Fruit fly (Drosophila melanogaster) S2 (cell line): Measurements from ENCODE around the gene Rab9Fa.

ENCODE experiments used
- CG8478 ChIP-seq: fragments of >200 bp; optimal IDR thresholded peaks from 2 replicates; lab custom pipeline; 2018
- CTCF ChIP-seq, 2 experiments: fragments of >200 bp; optimal IDR thresholded peaks; 2 replicates each; lab custom pipeline; 2018

The Rab9Fa gene

dm6 chrX:10922178-10922577 is 28.7 kb downstream of the Rab9Fa start:
- no peak for TF ChIP-seq CTCF (optimal IDR thresholded peaks at IDR 0.05; lab: Kevin White, UChicago)
- TF ChIP-seq CG8478 (lab: Kevin White, UChicago), result no peak

dm6 chrX:10921665-10922064 is 29.2 kb downstream of the Rab9Fa start:
- TF ChIP-seq CTCF (optimal IDR thresholded peaks at IDR 0.05; lab: Kevin White, UChicago), result no peak
- TF ChIP-seq CG8478 (lab: Kevin White, UChicago), result no peak

- TF ChIP-seq CG8478 (lab: Kevin White, UChicago) (no peak), CTCF (optimal IDR thresholded peaks at IDR 0.05; lab: Kevin White, UChicago) (no peak)
Measured at dm6 chrX:10912585-10912984, 38.2 kb downstream of the Rab9Fa start.

dm6 chrX:10906222-10906866 is 44.5 kb downstream of the Rab9Fa start:
- TF ChIP-seq CTCF (optimal IDR thresholded peaks at IDR 0.05; lab: Kevin White, UChicago) (no peak), CG8478 (lab: Kevin White, UChicago) (no peak)

- TF ChIP-seq CG8478 (lab: Kevin White, UChicago) (no peak), CTCF (optimal IDR thresholded peaks at IDR 0.05; lab: Kevin White, UChicago) (no peak)
Measured at dm6 chrX:10905467-10905866, 45.4 kb downstream of the Rab9Fa start, which contains the start of gene CG43901. Gene CG43901, plus strand, starts transcription at chrX:10905767.

dm6 chrX:10905047-10905446 is 45.8 kb downstream of the Rab9Fa start:
- TF ChIP-seq CG8478 (lab: Kevin White, UChicago) (no peak), CTCF (optimal IDR thresholded peaks at IDR 0.05; lab: Kevin White, UChicago) (no peak)
